Fruit fly (Drosophila melanogaster): ENCODE data around the gene CG10979.

CG10979 gene

DNA sequence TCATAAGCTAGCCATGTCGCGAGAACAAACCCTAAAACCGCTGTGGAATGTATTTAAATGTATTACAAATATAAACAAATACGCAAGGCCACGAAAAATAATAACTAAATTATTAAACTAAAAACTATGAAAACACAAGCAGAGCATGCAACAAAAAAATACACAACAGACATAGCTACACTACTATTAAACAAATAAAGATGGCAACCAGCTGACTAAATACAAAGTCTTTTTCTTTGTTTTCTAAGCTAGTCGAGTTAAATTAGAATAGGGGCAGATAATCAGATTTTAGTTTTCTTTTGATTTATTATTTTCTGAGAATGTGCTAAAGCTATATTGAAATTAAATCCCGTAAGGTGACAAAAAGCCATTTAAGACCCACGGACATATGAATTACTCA lies 47.9 kb upstream of the CG10979 start (continued):
- TF ChIP-seq Lpt (GFP tag; optimal IDR thresholded peaks at IDR 0.05) = no peak
- peak; percentile 66 for TF ChIP-seq CG6854 (GFP tag; optimal IDR thresholded peaks at IDR 0.05)
- no peak for TF ChIP-seq CG11085 (GFP tag; IDR thresholded peaks at IDR 0.05)
- TF ChIP-seq fd3F (GFP tag; optimal IDR thresholded peaks at IDR 0.05) = peak; percentile 32
- no peak for TF ChIP-seq Rx (GFP tag; IDR thresholded peaks at IDR 0.05)
- TF ChIP-seq Fer3 (tag; optimal IDR thresholded peaks at IDR 0.05) = peak; percentile 42
- peak; percentile 53 for TF ChIP-seq PHDP (tag; optimal IDR thresholded peaks at IDR 0.05)
- TF ChIP-seq ro (GFP tag; IDR thresholded peaks at IDR 0.05) = no peak
- no peak for TF ChIP-seq CG1024 (GFP tag; IDR thresholded peaks at IDR 0.05)
- peak; percentile 18 for TF ChIP-seq MTF-1 (GFP tag; optimal IDR thresholded peaks at IDR 0.05; ENCODE audit: borderline replicate concordance)
- peak; percentile 66 for TF ChIP-seq CG13296 (GFP tag; optimal IDR thresholded peaks at IDR 0.05)
- no peak for TF ChIP-seq CG10979 (tag; optimal IDR thresholded peaks at IDR 0.05)
- TF ChIP-seq fd64A (GFP tag; optimal IDR thresholded peaks at IDR 0.05) = peak; percentile 8
- peak; percentile 13 for TF ChIP-seq CG6683 (GFP tag; optimal IDR thresholded peaks at IDR 0.05)
- TF ChIP-seq sug (tag; optimal IDR thresholded peaks at IDR 0.05) = peak; percentile 13
- no peak for TF ChIP-seq CG10654 (GFP tag; optimal IDR thresholded peaks at IDR 0.05)
- peak; percentile 74 for TF ChIP-seq CG3281 (GFP tag; optimal IDR thresholded peaks at IDR 0.05)
- peak; percentile 37 for TF ChIP-seq CG2120 (GFP tag; optimal IDR thresholded peaks at IDR 0.05)
- peak; percentile 55 for TF ChIP-seq Med (GFP tag)
- peak; percentile 64 for TF ChIP-seq CG6765 (GFP tag; optimal IDR thresholded peaks at IDR 0.05)
- TF ChIP-seq schlank (tag; optimal IDR thresholded peaks at IDR 0.05) = peak; percentile 38
- peak; percentile 63 for TF ChIP-seq CG15514 (GFP tag; optimal IDR thresholded peaks at IDR 0.05)
- TF ChIP-seq unpg (GFP tag; optimal IDR thresholded peaks at IDR 0.05) = peak; percentile 8
- peak; percentile 78 for TF ChIP-seq sens (GFP tag)
- peak; percentile 29 for TF ChIP-seq YL-1 (GFP tag; optimal IDR thresholded peaks at IDR 0.05)
- peak; percentile 76 for TF ChIP-seq Fer1 (GFP tag; optimal IDR thresholded peaks at IDR 0.05)
- TF ChIP-seq pho (GFP tag; optimal IDR thresholded peaks at IDR 0.05) = peak; percentile 12
- TF ChIP-seq Atf6 (GFP tag; IDR thresholded peaks at IDR 0.05) = peak; percentile 41; the same call in 1 of the 2 replicates
- TF ChIP-seq CG18476 (GFP tag; optimal IDR thresholded peaks at IDR 0.05) = peak; percentile 9
- TF ChIP-seq CG6813 (GFP tag; optimal IDR thresholded peaks at IDR 0.05) = peak; percentile 81
- no peak for TF ChIP-seq yki (optimal IDR thresholded peaks at IDR 0.05)
- TF ChIP-seq CG7987 (GFP tag; optimal IDR thresholded peaks at IDR 0.05) = peak; percentile 39
- no peak for TF ChIP-seq CG17568 (GFP tag; optimal IDR thresholded peaks at IDR 0.05)
- TF ChIP-seq cg (GFP tag; optimal IDR thresholded peaks at IDR 0.05) = no peak
- no peak for TF ChIP-seq z (GFP tag; IDR thresholded peaks at IDR 0.05)
- TF ChIP-seq pfk (GFP tag; optimal IDR thresholded peaks at IDR 0.05) = peak; percentile 5
- peak; percentile 20; the same call in 1 of the 2 replicates for TF ChIP-seq Rfx (GFP tag; IDR thresholded peaks at IDR 0.05)
- TF ChIP-seq eve (GFP tag; optimal IDR thresholded peaks at IDR 0.05) = no peak
- peak; percentile 31 for TF ChIP-seq cwo (GFP tag; optimal IDR thresholded peaks at IDR 0.05)

DNA sequence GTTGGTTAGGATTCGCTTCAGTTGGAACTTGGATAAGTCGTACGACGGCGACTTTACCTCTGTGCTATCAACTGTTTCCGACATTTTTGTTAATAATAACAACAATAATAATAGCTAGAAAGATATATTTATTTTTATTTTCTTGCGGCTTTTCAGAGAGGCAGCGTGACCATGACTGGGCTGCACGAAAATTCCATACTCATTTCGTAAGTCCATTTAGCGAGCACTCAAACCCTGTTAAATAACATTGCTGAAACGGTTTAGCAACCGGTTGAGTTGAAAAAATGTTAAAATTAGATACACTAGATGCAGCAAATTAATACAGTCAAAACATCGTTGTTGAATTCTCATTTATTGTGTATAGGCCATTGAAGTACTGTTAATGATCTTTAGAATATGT lies 39.9 kb upstream of the CG10979 start, which contains the start of gene Dcps:
Gene Dcps (minus strand): TSS at position 181 of the 400 bp plus-strand sequence.
- TF ChIP-seq CG4617 (GFP tag; optimal IDR thresholded peaks at IDR 0.05; ENCODE audit: borderline replicate concordance) (peak; percentile 55), Sry-β (GFP tag; optimal IDR thresholded peaks at IDR 0.05) (peak; percentile 39), CG14710 (tag; optimal IDR thresholded peaks at IDR 0.05) (peak; percentile 30), CG11504 (tag; optimal IDR thresholded peaks at IDR 0.05) (no peak), tx (GFP tag; optimal IDR thresholded peaks at IDR 0.05) (no peak), gfzf (GFP tag; optimal IDR thresholded peaks at IDR 0.05) (peak; percentile 86), CG1603 (tag; optimal IDR thresholded peaks at IDR 0.05) (peak; percentile 34), CG2712 (tag; optimal IDR thresholded peaks at IDR 0.05) (peak; percentile 6), CG1647 (GFP tag; optimal IDR thresholded peaks at IDR 0.05) (no peak), stwl (tag; optimal IDR thresholded peaks at IDR 0.05) (peak; percentile 58), unc-4 (GFP tag; IDR thresholded peaks at IDR 0.05; ENCODE audit: partially characterized antibody) (peak; percentile 19; the same call in 1 of the 2 replicates), gsb-n (tag; optimal IDR thresholded peaks at IDR 0.05) (peak; percentile 61), CG5180 (GFP tag; optimal IDR thresholded peaks at IDR 0.05) (no peak), pita (GFP tag; optimal IDR thresholded peaks at IDR 0.05) (peak; percentile 58)
